Fruit fly (Drosophila melanogaster) whole organism, embryonic: ENCODE data around the gene Ca-Ma2d.
A peak's percentile ranks its signal among the peaks of the same experiment; 100 is the strongest.

Experiments used
- Asciz ChIP-seq: fragments of 200-800 bp; sonication (Bioruptor generic); optimal IDR thresholded peaks from 2 replicates; lab custom pipeline; 2017; ENCODE audit warnings: missing biosample characterization, mild to moderate bottlenecking, missing genetic modification characterization, missing genetic modification reagents
- Bdp1 ChIP-seq: fragments of 200-800 bp; sonication (Bioruptor generic); optimal IDR thresholded peaks from 3 replicates; lab custom pipeline; 2016; ENCODE audit warnings: missing biosample characterization, missing genetic modification characterization
- Bgb ChIP-seq: fragments of 200-800 bp; sonication (Bioruptor generic); IDR thresholded peaks from 2 replicates; pipeline ENCODE4 v1.3.6; 2022; ENCODE audit warnings: missing biosample characterization, missing genetic modification characterization; ENCODE audit not compliant: partially characterized antibody
- Bteb2 ChIP-seq: fragments of 200-800 bp; sonication (Bioruptor generic); optimal IDR thresholded peaks from 2 replicates; lab custom pipeline; 2016; ENCODE audit warnings: missing biosample characterization, missing genetic modification characterization
- CG10321 ChIP-seq: fragments of 200-800 bp; sonication (Bioruptor generic); IDR thresholded peaks from 2 replicates; pipeline ENCODE4 v1.3.6; 2022; ENCODE audit warnings: missing biosample characterization, missing genetic modification characterization
- CG11695 ChIP-seq: fragments of 200-800 bp; sonication (Bioruptor generic); IDR thresholded peaks from 3 replicates; pipeline ENCODE4 v1.3.6; 2022; ENCODE audit warnings: missing biosample characterization, missing genetic modification characterization
- CG13296 ChIP-seq: fragments of 200-800 bp; sonication (Bioruptor generic); optimal IDR thresholded peaks from 3 replicates; lab custom pipeline; 2018; ENCODE audit warnings: missing biosample characterization, mild to moderate bottlenecking, missing genetic modification characterization
- CG14667 ChIP-seq: fragments of 200-800 bp; sonication (Bioruptor generic); IDR thresholded peaks from 2 replicates; pipeline ENCODE4 v1.3.6; 2022; ENCODE audit warnings: missing biosample characterization, missing genetic modification characterization
- CG14860 ChIP-seq: fragments of 200-800 bp; sonication (Bioruptor generic); IDR thresholded peaks from 3 replicates; pipeline ENCODE4 v1.3.6; 2022; ENCODE audit warnings: missing biosample characterization, missing genetic modification characterization; ENCODE audit not compliant: partially characterized antibody
- CG1529 ChIP-seq: fragments of 200-800 bp; sonication (Bioruptor generic); optimal IDR thresholded peaks from 3 replicates; lab custom pipeline; 2018; ENCODE audit warnings: missing biosample characterization, missing genetic modification characterization
- CG15696 ChIP-seq: fragments of 200-800 bp; sonication (Bioruptor generic); optimal IDR thresholded peaks from 2 replicates; lab custom pipeline; 2019; ENCODE audit warnings: missing biosample characterization, mild to moderate bottlenecking, missing genetic modification characterization, moderate library complexity
- CG17385 ChIP-seq: fragments of 200-800 bp; sonication (Bioruptor generic); optimal IDR thresholded peaks from 3 replicates; lab custom pipeline; 2018; ENCODE audit warnings: missing biosample characterization, mild to moderate bottlenecking, missing genetic modification characterization
- CG2129 ChIP-seq: fragments of 200-800 bp; sonication (Bioruptor generic); IDR thresholded peaks from 2 replicates; pipeline ENCODE4 v1.3.6; 2022; ENCODE audit warnings: missing biosample characterization, missing genetic modification characterization; ENCODE audit not compliant: partially characterized antibody
- CG3065 ChIP-seq: fragments of 200-800 bp; sonication (Bioruptor generic); optimal IDR thresholded peaks from 2 replicates; lab custom pipeline; 2016; ENCODE audit warnings: missing biosample characterization, missing genetic modification characterization
- CG43689 ChIP-seq: fragments of 200-800 bp; sonication (Bioruptor generic); IDR thresholded peaks from 2 replicates; pipeline ENCODE4 v1.3.6; 2022; ENCODE audit warnings: missing biosample characterization, missing genetic modification characterization
- CG4617 ChIP-seq: fragments of 200-800 bp; sonication (Bioruptor generic); optimal IDR thresholded peaks from 3 replicates; lab custom pipeline; 2016; ENCODE audit warnings: missing biosample characterization, missing genetic modification characterization, borderline replicate concordance
- CG4730 ChIP-seq: fragments of 200-800 bp; sonication (Bioruptor generic); IDR thresholded peaks from 2 replicates; pipeline ENCODE4 v1.3.6; 2022; ENCODE audit warnings: missing biosample characterization, missing genetic modification characterization
- CG7963 ChIP-seq: fragments of 200-800 bp; sonication (Bioruptor generic); IDR thresholded peaks from 3 replicates; pipeline ENCODE4 v1.3.6; 2022; ENCODE audit warnings: missing biosample characterization, missing genetic modification characterization; ENCODE audit not compliant: partially characterized antibody
- CG9609 ChIP-seq: fragments of 200-800 bp; sonication (Bioruptor generic); optimal IDR thresholded peaks from 3 replicates; lab custom pipeline; 2016; ENCODE audit warnings: missing biosample characterization, missing genetic modification characterization
- CkIIα-i1 ChIP-seq: fragments of 200-800 bp; sonication (Bioruptor generic); IDR thresholded peaks from 2 replicates; pipeline ENCODE4 v1.3.6; 2022; ENCODE audit warnings: missing biosample characterization, missing genetic modification characterization
- CoRest ChIP-seq: fragments of 200-800 bp; sonication (Bioruptor generic); optimal IDR thresholded peaks from 3 replicates; lab custom pipeline; 2018; ENCODE audit warnings: missing biosample characterization, mild to moderate bottlenecking, missing genetic modification characterization, moderate library complexity
- Dll ChIP-seq: fragments of 200-800 bp; sonication (Bioruptor generic); IDR thresholded peaks from 4 replicates; pipeline ENCODE4 v1.3.6; 2022; ENCODE audit warnings: missing biosample characterization, missing genetic modification characterization; ENCODE audit not compliant: partially characterized antibody
- Fer2 ChIP-seq: fragments of 200-800 bp; sonication (Bioruptor generic); optimal IDR thresholded peaks from 2 replicates; lab custom pipeline; 2018; ENCODE audit warnings: missing biosample characterization, mild to moderate bottlenecking, missing genetic modification characterization, moderate library complexity
- Gug ChIP-seq: fragments of 200-800 bp; sonication (Bioruptor generic); IDR thresholded peaks from 4 replicates; pipeline ENCODE4 v1.3.6; 2022; ENCODE audit warnings: missing biosample characterization, missing genetic modification characterization
- HLHmδ ChIP-seq: fragments of 200-800 bp; sonication (Bioruptor generic); optimal IDR thresholded peaks from 2 replicates; lab custom pipeline; 2018; ENCODE audit warnings: missing biosample characterization, mild to moderate bottlenecking, missing genetic modification characterization, moderate library complexity
- Hr39 ChIP-seq: fragments of >200 bp; optimal IDR thresholded peaks from 2 replicates; lab custom pipeline; 2017
- Scr ChIP-seq: fragments of 200-800 bp; sonication (Bioruptor generic); IDR thresholded peaks from 2 replicates; pipeline ENCODE4 v1.3.6; 2022; ENCODE audit warnings: missing biosample characterization, missing genetic modification characterization; ENCODE audit not compliant: partially characterized antibody
- Sry-δ ChIP-seq: fragments of 200-800 bp; sonication (Bioruptor generic); optimal IDR thresholded peaks from 2 replicates; lab custom pipeline; 2016; ENCODE audit warnings: missing biosample characterization, missing genetic modification characterization
- YL-1 ChIP-seq: fragments of 200-800 bp; sonication (Bioruptor generic); optimal IDR thresholded peaks from 3 replicates; lab custom pipeline; 2017; ENCODE audit warnings: missing biosample characterization, mild to moderate bottlenecking, missing genetic modification characterization
- ab ChIP-seq: fragments of 200-800 bp; sonication (Bioruptor generic); optimal IDR thresholded peaks from 2 replicates; lab custom pipeline; 2016; ENCODE audit warnings: missing biosample characterization, missing genetic modification characterization
- aop ChIP-seq: fragments of 200-800 bp; sonication (Bioruptor generic); IDR thresholded peaks from 2 replicates; pipeline ENCODE4 v1.3.6; 2022; ENCODE audit warnings: missing biosample characterization, missing genetic modification characterization
- bcd ChIP-seq: fragments of 200-800 bp; sonication (Bioruptor generic); optimal IDR thresholded peaks from 2 replicates; lab custom pipeline; 2017; ENCODE audit warnings: missing biosample characterization, mild to moderate bottlenecking, missing genetic modification characterization
- chn ChIP-seq: fragments of 200-800 bp; sonication (Bioruptor generic); optimal IDR thresholded peaks from 2 replicates; lab custom pipeline; 2016; ENCODE audit warnings: missing biosample characterization, missing genetic modification characterization
- eve ChIP-seq, 2 experiments: fragments of >200 bp; optimal IDR thresholded peaks; 2 replicates each; lab custom pipeline; 2017; ENCODE audit warnings: missing biosample characterization in 2 of 2, missing genetic modification characterization in 2 of 2
- exex ChIP-seq: fragments of 200-800 bp; sonication (Bioruptor generic); optimal IDR thresholded peaks from 4 replicates; lab custom pipeline; 2018; ENCODE audit warnings: missing biosample characterization, mild to moderate bottlenecking, missing genetic modification characterization, moderate library complexity
- ftz-f1 ChIP-seq: fragments of 200-800 bp; sonication (Bioruptor generic); optimal IDR thresholded peaks from 2 replicates; lab custom pipeline; 2016; ENCODE audit warnings: missing biosample characterization, missing genetic modification characterization
- gem ChIP-seq: fragments of 200-800 bp; sonication (Bioruptor generic); optimal IDR thresholded peaks from 2 replicates; lab custom pipeline; 2019; ENCODE audit warnings: missing biosample characterization, mild to moderate bottlenecking, missing genetic modification characterization, moderate library complexity
- gsb-n ChIP-seq: fragments of 200-800 bp; sonication (Bioruptor generic); optimal IDR thresholded peaks from 3 replicates; lab custom pipeline; 2018; ENCODE audit warnings: missing biosample characterization, mild to moderate bottlenecking, missing genetic modification characterization
- ind ChIP-seq: fragments of 200-800 bp; sonication (Bioruptor generic); optimal IDR thresholded peaks from 3 replicates; lab custom pipeline; 2016; ENCODE audit warnings: missing biosample characterization, missing genetic modification characterization
- kni ChIP-seq: fragments of 200-800 bp; sonication (Bioruptor generic); optimal IDR thresholded peaks from 3 replicates; lab custom pipeline; 2017; ENCODE audit warnings: mild to moderate bottlenecking, missing biosample characterization, missing genetic modification reagents, missing genetic modification characterization
- lmd ChIP-seq: fragments of 200-800 bp; sonication (Bioruptor generic); IDR thresholded peaks from 2 replicates; pipeline ENCODE4 v1.3.6; 2022; ENCODE audit warnings: missing biosample characterization, missing genetic modification characterization
- nmo ChIP-seq: fragments of 200-800 bp; sonication (Bioruptor generic); optimal IDR thresholded peaks from 2 replicates; lab custom pipeline; 2018; ENCODE audit warnings: missing biosample characterization, mild to moderate bottlenecking, missing genetic modification characterization, moderate library complexity
- pros ChIP-seq: fragments of 200-800 bp; sonication (Bioruptor generic); optimal IDR thresholded peaks from 3 replicates; lab custom pipeline; 2019; ENCODE audit warnings: missing biosample characterization, mild to moderate bottlenecking, missing genetic modification characterization, moderate library complexity
- sc ChIP-seq, 3 experiments: fragments of >200 bp in 2 of 3; fragments of 200-800 bp in 1 of 3; sonication (Bioruptor generic) in 1 of 3; optimal IDR thresholded peaks; 2 replicates in 2 of 3; 3 replicates in 1 of 3; lab custom pipeline; 2017; ENCODE audit warnings: mild to moderate bottlenecking in 1 of 3, missing biosample characterization in 1 of 3, missing genetic modification characterization in 1 of 3, missing genetic modification reagents in 1 of 3
- schlank ChIP-seq: fragments of 200-800 bp; sonication (Bioruptor generic); optimal IDR thresholded peaks from 2 replicates; lab custom pipeline; 2018; ENCODE audit warnings: missing biosample characterization, mild to moderate bottlenecking, missing genetic modification characterization
- sens ChIP-seq: fragments of 200-800 bp; sonication (Bioruptor generic); peaks from one replicate; lab custom pipeline; 2016; ENCODE audit warnings: missing biosample characterization, missing genetic modification characterization
- sna ChIP-seq: fragments of 200-800 bp; sonication (Bioruptor generic); IDR thresholded peaks from 2 replicates; pipeline ENCODE4 v1.3.6; 2022; ENCODE audit warnings: missing biosample characterization, missing genetic modification characterization; ENCODE audit not compliant: partially characterized antibody
- vnd ChIP-seq: fragments of 200-800 bp; sonication (Bioruptor generic); IDR thresholded peaks from 3 replicates; pipeline ENCODE4 v1.3.6; 2022; ENCODE audit warnings: missing biosample characterization, missing genetic modification characterization; ENCODE audit not compliant: partially characterized antibody
- zfh1 ChIP-seq: fragments of 200-800 bp; sonication (Bioruptor generic); IDR thresholded peaks from 3 replicates; pipeline ENCODE4 v1.3.6; 2022; ENCODE audit warnings: missing biosample characterization, missing genetic modification characterization

Gene Ca-Ma2d

dm6 chr2L:16279774-16280252 is 48.5 kb downstream of the Ca-Ma2d start (continued):
- TF ChIP-seq CG43689 (GFP tag; lab: Robert Waterston, UW): 0 out of 2 replicates have a peak, but pooled peaks have one; percentile 10
- peak; percentile 65 for TF ChIP-seq CG10321
- TF ChIP-seq Gug (GFP tag; lab: Robert Waterston, UW): peak; percentile 61; the same call in 2 of the 4 replicates
- TF ChIP-seq ab (GFP tag; lab: Kevin White, UChicago): peak; percentile 57
- peak; percentile 71 for TF ChIP-seq CG4730 (GFP tag; lab: Robert Waterston, UW)
- TF ChIP-seq exex: peak; percentile 41
- peak; percentile 99 for TF ChIP-seq sens
- TF ChIP-seq CG11695 (GFP tag; lab: Robert Waterston, UW): peak; percentile 72; the same call in 2 of the 3 replicates
- TF ChIP-seq CG15696 (tag; lab: Kevin White, UChicago): peak; percentile 84
- TF ChIP-seq CG1529 (GFP tag; lab: Kevin White, UChicago): peak; percentile 92
- TF ChIP-seq kni (GFP tag; lab: Kevin White, UChicago): peak; percentile 80
- no peak for TF ChIP-seq Hr39 (lab: Kevin White, UChicago)
- no peak for TF ChIP-seq vnd (GFP tag; lab: Robert Waterston, UW)
- TF ChIP-seq Bteb2 (GFP tag; lab: Kevin White, UChicago): peak; percentile 82
- peak; percentile 56 for TF ChIP-seq Bdp1
- TF ChIP-seq schlank (tag; lab: Kevin White, UChicago): peak; percentile 45
- no peak for TF ChIP-seq Dll (GFP tag; lab: Robert Waterston, UW)
- no peak for TF ChIP-seq HLHmδ (GFP tag; lab: Kevin White, UChicago)
- peak; percentile 79 for TF ChIP-seq CG3065 (GFP tag; lab: Kevin White, UChicago)
- TF ChIP-seq Sry-δ: peak; percentile 29
- peak; percentile 55; the same call in 1 of the 2 replicates for TF ChIP-seq CG14667 (GFP tag; lab: Robert Waterston, UW)
- peak; percentile 96 for TF ChIP-seq Asciz (GFP tag; lab: Kevin White, UChicago)
- no peak for TF ChIP-seq Scr (GFP tag; lab: Robert Waterston, UW)
- no peak for TF ChIP-seq Bgb (GFP tag; lab: Robert Waterston, UW)
- peak; percentile 82 for TF ChIP-seq zfh1 (GFP tag; lab: Robert Waterston, UW)
- peak; percentile 68 for TF ChIP-seq CG9609 (GFP tag; lab: Kevin White, UChicago)
- no peak for TF ChIP-seq CG14860 (GFP tag; lab: Robert Waterston, UW)
- peak; percentile 47 for TF ChIP-seq Fer2 (tag; lab: Kevin White, UChicago)
- TF ChIP-seq ftz-f1 (GFP tag; lab: Kevin White, UChicago): no peak
- no peak for TF ChIP-seq CG2129 (GFP tag; lab: Robert Waterston, UW)
- TF ChIP-seq CoRest: peak; percentile 95
- TF ChIP-seq YL-1 (GFP tag; lab: Kevin White, UChicago): peak; percentile 21
- peak; percentile 85 for TF ChIP-seq chn (GFP tag; lab: Kevin White, UChicago)
- TF ChIP-seq CG17385 (GFP tag; lab: Kevin White, UChicago): peak; percentile 71
- peak; percentile 85 for TF ChIP-seq lmd
- no peak for TF ChIP-seq sna
- no peak for TF ChIP-seq CkIIα-i1 (GFP tag; lab: Robert Waterston, UW)
- no peak for TF ChIP-seq pros
- peak; percentile 92 for TF ChIP-seq ind (GFP tag; lab: Kevin White, UChicago)
- TF ChIP-seq gem (tag; lab: Kevin White, UChicago): peak; percentile 97
- peak; percentile 87 for TF ChIP-seq CG13296
- TF ChIP-seq nmo (GFP tag; lab: Kevin White, UChicago): peak; percentile 97
- no peak for TF ChIP-seq aop (GFP tag; lab: Robert Waterston, UW)
- TF ChIP-seq sc (optimal IDR thresholded peaks at IDR 0.05; lab: Kevin White, UChicago): no peak
- peak; percentile 91 for TF ChIP-seq sc (GFP tag; optimal IDR thresholded peaks at IDR 0.05; lab: Kevin White, UChicago)
- TF ChIP-seq eve (GFP tag; optimal IDR thresholded peaks at IDR 0.05; lab: Kevin White, UChicago): peak in 1 of 2 experiments; percentile 97
- peak; percentile 86 for TF ChIP-seq CG4617 (GFP tag; lab: Kevin White, UChicago)
- peak; percentile 91 for TF ChIP-seq bcd
- peak; percentile 88 for TF ChIP-seq gsb-n (tag; lab: Kevin White, UChicago)
- no peak for TF ChIP-seq CG7963 (GFP tag; lab: Robert Waterston, UW)
